Fruit fly (Drosophila melanogaster) whole organism, embryonic: Measurements from ENCODE around the gene wda.

Experiments
- Atf6 ChIP-seq: fragments of 200-800 bp; sonication (Bioruptor generic); IDR thresholded peaks from 2 replicates; pipeline ENCODE4 v1.3.6; 2022; ENCODE audit warnings: missing biosample characterization, missing genetic modification characterization
- Bdp1 ChIP-seq: fragments of 200-800 bp; sonication (Bioruptor generic); optimal IDR thresholded peaks from 3 replicates; lab custom pipeline; 2016; ENCODE audit warnings: missing biosample characterization, missing genetic modification characterization
- Bteb2 ChIP-seq: fragments of 200-800 bp; sonication (Bioruptor generic); optimal IDR thresholded peaks from 2 replicates; lab custom pipeline; 2016; ENCODE audit warnings: missing biosample characterization, missing genetic modification characterization
- CG10979 ChIP-seq: fragments of 200-800 bp; sonication (Bioruptor generic); optimal IDR thresholded peaks from 2 replicates; lab custom pipeline; 2018; ENCODE audit warnings: missing biosample characterization, mild to moderate bottlenecking, missing genetic modification characterization, moderate library complexity
- CG12219 ChIP-seq: fragments of 200-800 bp; sonication (Bioruptor generic); optimal IDR thresholded peaks from 3 replicates; lab custom pipeline; 2018; ENCODE audit warnings: missing biosample characterization, mild to moderate bottlenecking, missing genetic modification characterization
- CG15601 ChIP-seq: fragments of 200-800 bp; sonication (Bioruptor generic); optimal IDR thresholded peaks from 3 replicates; lab custom pipeline; 2019; ENCODE audit warnings: missing biosample characterization, mild to moderate bottlenecking, missing genetic modification characterization, moderate library complexity
- CG16813 ChIP-seq: fragments of 200-800 bp; sonication (Bioruptor generic); IDR thresholded peaks from 3 replicates; pipeline ENCODE4 v1.3.6; 2022; ENCODE audit warnings: missing biosample characterization, missing genetic modification characterization; ENCODE audit not compliant: partially characterized antibody
- CG18262 ChIP-seq: fragments of 200-800 bp; optimal IDR thresholded peaks from 3 replicates; lab custom pipeline; 2019; ENCODE audit warnings: missing biosample characterization, mild to moderate bottlenecking, missing genetic modification characterization, moderate library complexity
- CG1832 ChIP-seq: fragments of 200-800 bp; sonication (Bioruptor generic); optimal IDR thresholded peaks from 2 replicates; lab custom pipeline; 2017; ENCODE audit warnings: missing biosample characterization, mild to moderate bottlenecking, missing genetic modification characterization, inconsistent platforms
- CG18599 ChIP-seq: fragments of 200-800 bp; sonication (Bioruptor generic); optimal IDR thresholded peaks from 3 replicates; lab custom pipeline; 2017; ENCODE audit warnings: missing biosample characterization, missing genetic modification characterization, mild to moderate bottlenecking, moderate library complexity, missing genetic modification reagents
- CG31224 ChIP-seq: fragments of 200-800 bp; sonication (Bioruptor generic); IDR thresholded peaks from 2 replicates; pipeline ENCODE4 v1.3.6; 2022; ENCODE audit warnings: missing biosample characterization, missing genetic modification characterization
- CG3163 ChIP-seq: fragments of 200-800 bp; sonication (Bioruptor generic); optimal IDR thresholded peaks from 3 replicates; lab custom pipeline; 2016; ENCODE audit warnings: missing biosample characterization, missing genetic modification characterization
- CG3281 ChIP-seq: fragments of 200-800 bp; sonication (Bioruptor generic); optimal IDR thresholded peaks from 3 replicates; lab custom pipeline; 2017; ENCODE audit warnings: missing biosample characterization, mild to moderate bottlenecking, missing genetic modification characterization
- CG33557 ChIP-seq: fragments of 200-800 bp; sonication (Bioruptor generic); optimal IDR thresholded peaks from 2 replicates; lab custom pipeline; 2019; ENCODE audit warnings: missing biosample characterization, mild to moderate bottlenecking, missing genetic modification characterization, moderate library complexity
- CG4424 ChIP-seq: fragments of 200-800 bp; sonication (Bioruptor generic); optimal IDR thresholded peaks from 3 replicates; lab custom pipeline; 2016; ENCODE audit warnings: missing biosample characterization, missing genetic modification characterization
- CG4820 ChIP-seq: fragments of 200-800 bp; sonication (Bioruptor generic); optimal IDR thresholded peaks from 3 replicates; lab custom pipeline; 2016; ENCODE audit warnings: missing biosample characterization, missing genetic modification characterization
- CG8089 ChIP-seq: fragments of 200-800 bp; sonication (Bioruptor generic); optimal IDR thresholded peaks from 3 replicates; lab custom pipeline; 2016; ENCODE audit warnings: missing biosample characterization, missing genetic modification characterization
- CG8388 ChIP-seq: fragments of 200-800 bp; sonication (Bioruptor generic); optimal IDR thresholded peaks from 2 replicates; lab custom pipeline; 2019; ENCODE audit warnings: missing biosample characterization, mild to moderate bottlenecking, missing genetic modification characterization, moderate library complexity
- CrebB ChIP-seq: fragments of 200-800 bp; sonication (Bioruptor generic); optimal IDR thresholded peaks from 3 replicates; lab custom pipeline; 2018; ENCODE audit warnings: missing biosample characterization, mild to moderate bottlenecking, missing genetic modification characterization
- D19B ChIP-seq: fragments of 200-800 bp; sonication (Bioruptor generic); optimal IDR thresholded peaks from 2 replicates; lab custom pipeline; 2017; ENCODE audit warnings: missing biosample characterization, mild to moderate bottlenecking, missing genetic modification characterization
- Gsc ChIP-seq: fragments of 200-800 bp; sonication (Bioruptor generic); IDR thresholded peaks from 2 replicates; pipeline ENCODE4 v1.3.6; 2022; ENCODE audit warnings: missing biosample characterization, missing genetic modification characterization
- Hmx ChIP-seq: fragments of 200-800 bp; sonication (Bioruptor generic); optimal IDR thresholded peaks from 2 replicates; lab custom pipeline; 2016; ENCODE audit warnings: missing biosample characterization, missing genetic modification characterization
- Hr51 ChIP-seq, 2 experiments: fragments of 200-800 bp; sonication (Bioruptor generic); optimal IDR thresholded peaks; 2 replicates in 1 of 2; 3 replicates in 1 of 2; lab custom pipeline; 2016 to 2018; ENCODE audit warnings: missing biosample characterization in 2 of 2, missing genetic modification characterization in 2 of 2, mild to moderate bottlenecking in 1 of 2, moderate library complexity in 1 of 2
- Hsf ChIP-seq: fragments of 200-800 bp; sonication (Bioruptor generic); optimal IDR thresholded peaks from 3 replicates; lab custom pipeline; 2016; ENCODE audit warnings: missing biosample characterization, missing genetic modification characterization
- Mes4 ChIP-seq: fragments of 200-800 bp; sonication (Bioruptor generic); optimal IDR thresholded peaks from 2 replicates; lab custom pipeline; 2016; ENCODE audit warnings: missing biosample characterization, missing genetic modification characterization
- NFAT ChIP-seq: fragments of 200-800 bp; sonication (Bioruptor generic); IDR thresholded peaks from 2 replicates; pipeline ENCODE4 v1.3.6; 2022; ENCODE audit warnings: missing biosample characterization, missing genetic modification characterization
- Vsx1 ChIP-seq: fragments of 200-800 bp; sonication (Bioruptor generic); optimal IDR thresholded peaks from 2 replicates; lab custom pipeline; 2017; ENCODE audit warnings: missing biosample characterization, mild to moderate bottlenecking, missing genetic modification characterization, missing genetic modification reagents
- ab ChIP-seq: fragments of 200-800 bp; sonication (Bioruptor generic); optimal IDR thresholded peaks from 2 replicates; lab custom pipeline; 2016; ENCODE audit warnings: missing biosample characterization, missing genetic modification characterization
- al ChIP-seq: fragments of 200-800 bp; sonication (Bioruptor generic); IDR thresholded peaks from 2 replicates; pipeline ENCODE4 v1.3.6; 2022; ENCODE audit warnings: missing biosample characterization, missing genetic modification characterization
- ato ChIP-seq: fragments of 200-800 bp; sonication (Bioruptor generic); IDR thresholded peaks from 2 replicates; pipeline ENCODE4 v1.3.6; 2022; ENCODE audit warnings: missing biosample characterization, missing genetic modification characterization; ENCODE audit not compliant: partially characterized antibody
- bcd ChIP-seq: fragments of 200-800 bp; sonication (Bioruptor generic); optimal IDR thresholded peaks from 2 replicates; lab custom pipeline; 2017; ENCODE audit warnings: missing biosample characterization, mild to moderate bottlenecking, missing genetic modification characterization
- bowl ChIP-seq: fragments of 200-800 bp; sonication (Bioruptor generic); IDR thresholded peaks from 2 replicates; pipeline ENCODE4 v1.3.6; 2022; ENCODE audit warnings: missing biosample characterization, missing genetic modification characterization
- bsh ChIP-seq, 2 experiments: fragments of 200-800 bp; sonication (Bioruptor generic); optimal IDR thresholded peaks; 2 replicates each; lab custom pipeline; 2017 to 2018; ENCODE audit warnings: mild to moderate bottlenecking in 2 of 2, missing biosample characterization in 2 of 2, missing genetic modification characterization in 2 of 2, moderate library complexity in 1 of 2
- btn ChIP-seq: fragments of 200-800 bp; sonication (Bioruptor generic); optimal IDR thresholded peaks from 2 replicates; lab custom pipeline; 2016; ENCODE audit warnings: missing biosample characterization, missing genetic modification characterization
- chn ChIP-seq: fragments of 200-800 bp; sonication (Bioruptor generic); optimal IDR thresholded peaks from 2 replicates; lab custom pipeline; 2016; ENCODE audit warnings: missing biosample characterization, missing genetic modification characterization
- crc ChIP-seq: fragments of 200-800 bp; sonication (Bioruptor generic); optimal IDR thresholded peaks from 2 replicates; lab custom pipeline; 2016; ENCODE audit warnings: missing biosample characterization, missing genetic modification characterization
- da ChIP-seq: fragments of 200-800 bp; sonication (Bioruptor generic); optimal IDR thresholded peaks from 2 replicates; lab custom pipeline; 2016; ENCODE audit warnings: missing biosample characterization, missing genetic modification characterization
- dm ChIP-seq: fragments of 200-800 bp; sonication (Bioruptor generic); optimal IDR thresholded peaks from 3 replicates; lab custom pipeline; 2016; ENCODE audit warnings: missing biosample characterization, missing genetic modification characterization
- dmrt99B ChIP-seq: fragments of 200-800 bp; sonication (Bioruptor generic); optimal IDR thresholded peaks from 2 replicates; lab custom pipeline; 2018; ENCODE audit warnings: missing biosample characterization, mild to moderate bottlenecking, missing genetic modification characterization, moderate library complexity
- fru ChIP-seq: fragments of >200 bp; optimal IDR thresholded peaks from 2 replicates; lab custom pipeline; 2017
- ftz-f1 ChIP-seq: fragments of 200-800 bp; sonication (Bioruptor generic); optimal IDR thresholded peaks from 2 replicates; lab custom pipeline; 2016; ENCODE audit warnings: missing biosample characterization, missing genetic modification characterization
- grn ChIP-seq: fragments of 200-800 bp; sonication (Bioruptor generic); optimal IDR thresholded peaks from 3 replicates; lab custom pipeline; 2017; ENCODE audit warnings: missing biosample characterization, missing genetic modification characterization
- kah ChIP-seq: fragments of 200-800 bp; sonication (Bioruptor generic); optimal IDR thresholded peaks from 2 replicates; lab custom pipeline; 2018; ENCODE audit warnings: missing biosample characterization, mild to moderate bottlenecking, missing genetic modification characterization
- ken ChIP-seq: fragments of 200-800 bp; sonication (Bioruptor generic); IDR thresholded peaks from 3 replicates; pipeline ENCODE4 v1.3.6; 2022; ENCODE audit warnings: missing biosample characterization, missing genetic modification characterization
- klu ChIP-seq: fragments of 200-800 bp; sonication (Bioruptor generic); IDR thresholded peaks from 2 replicates; pipeline ENCODE4 v1.3.6; 2022; ENCODE audit warnings: missing biosample characterization, missing genetic modification characterization
- nerfin-2 ChIP-seq: fragments of 200-800 bp; sonication (Bioruptor generic); IDR thresholded peaks from 2 replicates; pipeline ENCODE4 v1.3.6; 2022; ENCODE audit warnings: missing biosample characterization, missing genetic modification characterization; ENCODE audit not compliant: partially characterized antibody
- nom ChIP-seq: fragments of 200-800 bp; sonication (Bioruptor generic); optimal IDR thresholded peaks from 2 replicates; lab custom pipeline; 2017; ENCODE audit warnings: missing biosample characterization, missing genetic modification characterization, mild to moderate bottlenecking, moderate library complexity, missing genetic modification reagents
- salm ChIP-seq: fragments of 200-800 bp; sonication (Bioruptor generic); optimal IDR thresholded peaks from 2 replicates; lab custom pipeline; 2018; ENCODE audit warnings: missing biosample characterization, mild to moderate bottlenecking, missing genetic modification characterization
- schlank ChIP-seq: fragments of 200-800 bp; sonication (Bioruptor generic); optimal IDR thresholded peaks from 2 replicates; lab custom pipeline; 2018; ENCODE audit warnings: missing biosample characterization, mild to moderate bottlenecking, missing genetic modification characterization
- tna ChIP-seq: fragments of 200-800 bp; sonication (Bioruptor generic); IDR thresholded peaks from 2 replicates; pipeline ENCODE4 v1.3.6; 2022; ENCODE audit warnings: missing biosample characterization, missing genetic modification characterization; ENCODE audit not compliant: partially characterized antibody

The wda gene

DNA sequence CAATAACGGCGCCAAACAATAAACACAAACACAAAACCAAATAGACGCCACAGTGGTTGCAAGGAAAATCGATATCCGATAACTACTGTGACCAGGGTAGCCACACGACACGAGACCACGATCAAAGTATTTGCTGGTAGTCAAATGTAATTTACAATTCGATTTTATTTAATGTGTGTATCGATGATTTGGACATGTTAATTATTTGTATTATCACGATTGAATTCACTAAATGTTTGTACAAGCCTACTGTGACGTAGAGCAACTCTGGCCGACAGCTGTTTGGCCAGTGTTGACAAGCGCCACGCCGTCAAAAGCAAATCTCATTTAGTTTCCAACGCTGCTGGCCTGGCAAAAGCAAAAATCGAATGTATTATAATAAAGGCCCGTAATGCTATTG, 6.6 kb downstream of the wda start, which contains the start of the genes Rad60 and EloA (continued):
- TF ChIP-seq Gsc (GFP tag; lab: Robert Waterston, UW) (no peak), CG18599 (GFP tag; lab: Kevin White, UChicago) (peak; percentile 78), CG3281 (peak; percentile 72), Bdp1 (peak; percentile 82), Bteb2 (GFP tag; lab: Kevin White, UChicago) (peak; percentile 84), nerfin-2 (GFP tag; lab: Robert Waterston, UW) (peak; percentile 67), Mes4 (GFP tag; lab: Kevin White, UChicago) (peak; percentile 73), CG8388 (GFP tag; lab: Kevin White, UChicago) (peak; percentile 75), btn (peak; percentile 60), bcd (GFP tag; lab: Kevin White, UChicago) (peak; percentile 59), D19B (GFP tag; lab: Kevin White, UChicago) (peak; percentile 20), salm (peak; percentile 39), CG1832 (GFP tag; lab: Kevin White, UChicago) (no peak), CG10979 (tag; lab: Kevin White, UChicago) (peak; percentile 65), da (GFP tag; lab: Kevin White, UChicago) (peak; percentile 51), CG4820 (GFP tag; lab: Kevin White, UChicago) (peak; percentile 68), ftz-f1 (GFP tag; lab: Kevin White, UChicago) (peak; percentile 77), Vsx1 (GFP tag; lab: Kevin White, UChicago) (no peak), al (GFP tag; lab: Robert Waterston, UW) (peak; percentile 65; the same call in 1 of the 2 replicates), Hr51 (GFP tag; optimal IDR thresholded peaks at IDR 0.05; lab: Kevin White, UChicago) (peak; percentile 68 to 73), CG31224 (GFP tag; lab: Robert Waterston, UW) (no peak; the same call in 1 of the 2 replicates), CG18262 (tag; lab: Kevin White, UChicago) (peak; percentile 57), fru (lab: Kevin White, UChicago) (no peak), grn (peak; percentile 36), Hsf (peak; percentile 85), CG16813 (GFP tag; lab: Robert Waterston, UW) (peak; percentile 76), bsh (GFP tag; optimal IDR thresholded peaks at IDR 0.05; lab: Kevin White, UChicago) (peak in 1 of 2 experiments; percentile 71), NFAT (GFP tag; lab: Robert Waterston, UW) (peak; percentile 70), CG8089 (peak; percentile 80), ken (GFP tag; lab: Robert Waterston, UW) (peak; percentile 70; the same call in 2 of the 3 replicates), CrebB (tag; lab: Kevin White, UChicago) (peak; percentile 74), crc (GFP tag; lab: Kevin White, UChicago) (peak; percentile 86), ato (GFP tag; lab: Robert Waterston, UW) (peak; percentile 64), dmrt99B (no peak), CG33557 (GFP tag; lab: Kevin White, UChicago) (peak; percentile 51), CG12219 (GFP tag; lab: Kevin White, UChicago) (peak; percentile 25), CG4424 (GFP tag; lab: Kevin White, UChicago) (peak; percentile 73), dm (GFP tag; lab: Kevin White, UChicago) (peak; percentile 82), ab (GFP tag; lab: Kevin White, UChicago) (peak; percentile 56), tna (GFP tag; lab: Robert Waterston, UW) (peak; percentile 44; the same call in 1 of the 2 replicates), schlank (tag; lab: Kevin White, UChicago) (peak; percentile 44), chn (GFP tag; lab: Kevin White, UChicago) (peak; percentile 87), klu (GFP tag; lab: Robert Waterston, UW) (peak; percentile 59; the same call in 1 of the 2 replicates), nom (GFP tag; lab: Kevin White, UChicago) (peak; percentile 10), Atf6 (peak; percentile 76), bowl (GFP tag; lab: Robert Waterston, UW) (no peak), Hmx (GFP tag; lab: Kevin White, UChicago) (peak; percentile 20), kah (GFP tag; lab: Kevin White, UChicago) (peak; percentile 36), CG15601 (peak; percentile 58), CG3163 (GFP tag; lab: Kevin White, UChicago) (peak; percentile 58)
